Worm (Caenorhabditis elegans): ENCODE data around the gene F07H5.7.

DNA sequence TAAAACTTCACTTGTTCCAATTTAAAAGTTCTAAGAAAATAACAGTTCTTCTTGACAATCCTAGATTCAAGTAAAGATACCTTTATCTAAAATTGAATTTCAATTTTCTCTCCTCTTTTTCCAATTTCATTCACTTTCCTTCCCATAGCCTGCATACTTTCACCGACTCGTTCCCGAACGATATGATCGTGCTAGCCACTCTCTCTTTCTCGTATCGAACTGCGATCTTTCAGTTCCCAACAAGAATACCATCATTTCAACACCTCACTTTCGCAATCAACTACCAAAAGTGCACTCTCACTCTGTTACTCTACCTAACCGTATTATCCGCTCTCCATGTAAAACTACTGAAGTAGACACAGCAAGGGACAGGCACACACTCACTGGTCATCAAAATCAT is 43.9 kb downstream of the F07H5.7 start:
- TF ChIP-seq zfp-2 (tag; optimal IDR thresholded peaks at IDR 0.05) (no peak), nhr-25 (tag; optimal IDR thresholded peaks at IDR 0.05; ENCODE audit: borderline replicate concordance, insufficient read depth) (no peak), unc-62 (GFP tag; optimal IDR thresholded peaks at IDR 0.05 in 1 of 2) (no peak), unc-62 (tag; optimal IDR thresholded peaks at IDR 0.05) (no peak), lim-7 (GFP tag; IDR thresholded peaks at IDR 0.05) (no peak), madf-9 (GFP tag; conservative IDR thresholded peaks at IDR 0.05) (no peak), ZK546.5 (tag; optimal IDR thresholded peaks at IDR 0.05) (no peak), hlh-11 (tag; optimal IDR thresholded peaks at IDR 0.05) (no peak)
